Worm (Caenorhabditis elegans) whole organism, L1 larva: ENCODE measurements around the gene F45D3.1.

Source experiments
- C16A3.4 ChIP-seq: fragments of 150-350 bp; optimal IDR thresholded peaks from 2 replicates; lab custom pipeline; 2014; ENCODE audit warnings: missing biosample characterization, missing genetic modification characterization
- C34B4.2 ChIP-seq: sonication (generic microtip); optimal IDR thresholded peaks from 2 replicates; lab custom pipeline; 2017; ENCODE audit warnings: mild to moderate bottlenecking, missing genetic modification characterization, missing compliant biosample characterization
- F16B12.6 ChIP-seq: fragments of 150-350 bp; optimal IDR thresholded peaks from 2 replicates; lab custom pipeline; 2014; ENCODE audit warnings: missing biosample characterization, missing genetic modification characterization
- Y116A8C.19 ChIP-seq: sonication (generic microtip); optimal IDR thresholded peaks from 2 replicates; lab custom pipeline; 2016; ENCODE audit warnings: missing compliant biosample characterization, missing genetic modification characterization, borderline replicate concordance
- aha-1 ChIP-seq: fragments of 150-350 bp; optimal IDR thresholded peaks from 2 replicates; lab custom pipeline; 2014; ENCODE audit warnings: missing biosample characterization, missing genetic modification characterization
- blmp-1 ChIP-seq: fragments of 150-350 bp; optimal IDR thresholded peaks from 2 replicates; lab custom pipeline; 2014; ENCODE audit warnings: missing biosample characterization, missing genetic modification characterization
- ceh-82 ChIP-seq, 3 experiments: fragments of 150-350 bp in 1 of 3; sonication (generic microtip) in 2 of 3; optimal IDR thresholded peaks; 2 replicates each; lab custom pipeline; 2014 to 2017; ENCODE audit warnings: missing biosample characterization in 3 of 3, missing genetic modification characterization in 3 of 3
- ceh-88 ChIP-seq: fragments of 200-800 bp; sonication (Bioruptor generic); IDR thresholded peaks from 2 replicates; pipeline ENCODE4 v1.3.6; 2022; ENCODE audit warnings: missing genetic modification characterization, missing compliant biosample characterization
- ces-1 ChIP-seq: fragments of 150-350 bp; optimal IDR thresholded peaks from 2 replicates; lab custom pipeline; 2014; ENCODE audit warnings: missing biosample characterization, missing genetic modification reagents, missing genetic modification characterization
- dpl-1 ChIP-seq, 3 experiments: fragments of 150-350 bp in 2 of 3; sonication (generic microtip) in 1 of 3; optimal IDR thresholded peaks; 2 replicates each; lab custom pipeline; 2014 to 2017; ENCODE audit warnings: missing biosample characterization in 3 of 3, missing genetic modification characterization in 3 of 3, missing genetic modification reagents in 3 of 3
- dsc-1 ChIP-seq: sonication (generic microtip); optimal IDR thresholded peaks from 2 replicates; lab custom pipeline; 2016; ENCODE audit warnings: mild to moderate bottlenecking, missing genetic modification characterization, missing compliant biosample characterization
- efl-3 ChIP-seq: fragments of 200-800 bp; sonication (Bioruptor generic); optimal IDR thresholded peaks from 2 replicates; lab custom pipeline; 2018; ENCODE audit warnings: mild to moderate bottlenecking, missing genetic modification characterization, missing compliant biosample characterization
- egl-13 ChIP-seq: sonication (generic microtip); optimal IDR thresholded peaks from 2 replicates; lab custom pipeline; 2016; ENCODE audit warnings: missing genotype, missing genetic modification reagents, missing genetic modification characterization, missing compliant biosample characterization
- elt-3 ChIP-seq, 6 experiments: fragments of 150-350 bp in 1 of 6; sonication (generic microtip); optimal IDR thresholded peaks; 2 replicates each; lab custom pipeline; 2017 to 2018; ENCODE audit warnings: missing biosample characterization in 6 of 6, missing genetic modification characterization in 6 of 6, inconsistent platforms in 1 of 6
- fkh-10 ChIP-seq: sonication (generic microtip); optimal IDR thresholded peaks from 2 replicates; lab custom pipeline; 2017; ENCODE audit warnings: missing biosample characterization, missing genetic modification reagents, missing genetic modification characterization
- fkh-4 ChIP-seq: sonication (generic microtip); optimal IDR thresholded peaks from 2 replicates; lab custom pipeline; 2016; ENCODE audit warnings: missing compliant biosample characterization, missing genetic modification characterization, borderline replicate concordance
- fkh-8 ChIP-seq: sonication (generic microtip); optimal IDR thresholded peaks from 2 replicates; lab custom pipeline; 2016; ENCODE audit warnings: mild to moderate bottlenecking, missing genetic modification characterization, missing compliant biosample characterization
- grh-1 ChIP-seq: fragments of 200-800 bp; sonication (Bioruptor generic); IDR thresholded peaks from 2 replicates; pipeline ENCODE4 v1.3.6; 2022; ENCODE audit warnings: missing genetic modification reagents, missing genetic modification characterization, missing compliant biosample characterization
- hlh-4 ChIP-seq: sonication (generic microtip); optimal IDR thresholded peaks from 2 replicates; lab custom pipeline; 2016; ENCODE audit warnings: mild to moderate bottlenecking, missing genetic modification characterization, missing compliant biosample characterization
- hpl-2 ChIP-seq: fragments of 150-350 bp; optimal IDR thresholded peaks from 2 replicates; lab custom pipeline; 2014; ENCODE audit warnings: missing biosample characterization, missing genetic modification reagents, missing genetic modification characterization
- isw-1 ChIP-seq: fragments of 200-800 bp; sonication (Bioruptor generic); IDR thresholded peaks from 2 replicates; pipeline ENCODE4 v1.3.6; 2022; ENCODE audit warnings: missing genetic modification characterization, missing compliant biosample characterization
- jun-1 ChIP-seq: fragments of 150-350 bp; optimal IDR thresholded peaks from 2 replicates; lab custom pipeline; 2014; ENCODE audit warnings: missing biosample characterization, missing genetic modification reagents, missing genetic modification characterization
- lin-13 ChIP-seq: fragments of 150-350 bp; optimal IDR thresholded peaks from 2 replicates; lab custom pipeline; 2014; ENCODE audit warnings: missing biosample characterization, missing genetic modification reagents, missing genetic modification characterization
- lin-14 ChIP-seq: fragments of 200-800 bp; sonication (Bioruptor generic); optimal IDR thresholded peaks from 2 replicates; lab custom pipeline; 2018; ENCODE audit warnings: mild to moderate bottlenecking, missing genetic modification characterization, moderate library complexity, missing compliant biosample characterization
- lin-15B ChIP-seq: fragments of 150-350 bp; sonication (generic microtip); optimal IDR thresholded peaks from 3 replicates; lab custom pipeline; 2014; ENCODE audit warnings: missing biosample characterization, missing genetic modification characterization
- lin-35 ChIP-seq, 2 experiments: fragments of 150-350 bp; optimal IDR thresholded peaks; 2 replicates each; lab custom pipeline; 2014; ENCODE audit warnings: missing biosample characterization in 2 of 2, missing genetic modification characterization in 2 of 2, missing genetic modification reagents in 2 of 2
- lin-39 ChIP-seq: fragments of 150-350 bp; optimal IDR thresholded peaks from 2 replicates; lab custom pipeline; 2014; ENCODE audit warnings: missing biosample characterization, missing genetic modification reagents, missing genetic modification characterization
- lir-3 ChIP-seq: sonication (generic microtip); optimal IDR thresholded peaks from 2 replicates; lab custom pipeline; 2016; ENCODE audit warnings: mild to moderate bottlenecking, missing genetic modification characterization, moderate library complexity, missing compliant biosample characterization; ENCODE audit not compliant: poor library complexity
- lsy-2 ChIP-seq, 2 experiments: fragments of 150-350 bp; optimal IDR thresholded peaks; 2 replicates each; lab custom pipeline; 2014; ENCODE audit warnings: missing biosample characterization in 2 of 2, missing genetic modification characterization in 2 of 2
- mab-9 ChIP-seq: fragments of 200-800 bp; sonication (Bioruptor generic); IDR thresholded peaks from 2 replicates; pipeline ENCODE4 v1.3.6; 2022; ENCODE audit warnings: missing genetic modification reagents, missing genetic modification characterization, missing compliant biosample characterization
- nhr-11 ChIP-seq: fragments of 150-350 bp; optimal IDR thresholded peaks from 2 replicates; lab custom pipeline; 2014; ENCODE audit warnings: missing biosample characterization, missing genetic modification characterization
- nhr-12 ChIP-seq: sonication (generic microtip); optimal IDR thresholded peaks from 2 replicates; lab custom pipeline; 2017; ENCODE audit warnings: missing biosample characterization, missing genetic modification characterization
- nhr-19 ChIP-seq: fragments of 200-800 bp; sonication (Bioruptor generic); conservative IDR thresholded peaks from 2 replicates; pipeline ENCODE4 v1.3.6; 2022; ENCODE audit warnings: missing genetic modification characterization, missing compliant biosample characterization
- nhr-20 ChIP-seq: sonication (generic microtip); optimal IDR thresholded peaks from 2 replicates; lab custom pipeline; 2016; ENCODE audit warnings: mild to moderate bottlenecking, missing genetic modification characterization, missing compliant biosample characterization
- nhr-28 ChIP-seq: fragments of 150-350 bp; optimal IDR thresholded peaks from 2 replicates; lab custom pipeline; 2014; ENCODE audit warnings: missing biosample characterization, missing genetic modification characterization
- nhr-71 ChIP-seq: sonication (generic microtip); optimal IDR thresholded peaks from 2 replicates; lab custom pipeline; 2016; ENCODE audit warnings: mild to moderate bottlenecking, missing genetic modification characterization, moderate library complexity, missing compliant biosample characterization
- nhr-84 ChIP-seq: sonication (generic microtip); optimal IDR thresholded peaks from 2 replicates; lab custom pipeline; 2017; ENCODE audit warnings: missing biosample characterization, missing genetic modification characterization
- nhr-85 ChIP-seq: sonication (generic microtip); peaks from one replicate; lab custom pipeline; 2016; ENCODE audit warnings: missing genetic modification characterization, inconsistent platforms, missing compliant biosample characterization
- nhr-90 ChIP-seq: sonication (generic microtip); optimal IDR thresholded peaks from 2 replicates; lab custom pipeline; 2016; ENCODE audit warnings: mild to moderate bottlenecking, missing genetic modification characterization, missing compliant biosample characterization; ENCODE audit not compliant: poor library complexity
- pqm-1 ChIP-seq: sonication (generic microtip); optimal IDR thresholded peaks from 3 replicates; lab custom pipeline; 2017; ENCODE audit warnings: missing biosample characterization, missing genetic modification characterization
- skn-1 ChIP-seq: fragments of 150-350 bp; optimal IDR thresholded peaks from 2 replicates; lab custom pipeline; 2014; ENCODE audit warnings: missing biosample characterization, missing genetic modification characterization
- snpc-4 ChIP-seq: fragments of 150-350 bp; optimal IDR thresholded peaks from 2 replicates; lab custom pipeline; 2014; ENCODE audit warnings: missing biosample characterization, missing genetic modification characterization
- sox-4 ChIP-seq: sonication (generic microtip); optimal IDR thresholded peaks from 2 replicates; lab custom pipeline; 2016; ENCODE audit warnings: missing genetic modification characterization, missing compliant biosample characterization
- swsn-7 ChIP-seq: sonication (generic microtip); optimal IDR thresholded peaks from 2 replicates; lab custom pipeline; 2016; ENCODE audit warnings: missing genetic modification characterization, missing compliant biosample characterization
- tbx-2 ChIP-seq: sonication (generic microtip); optimal IDR thresholded peaks from 2 replicates; lab custom pipeline; 2016; ENCODE audit warnings: missing genetic modification characterization, missing compliant biosample characterization
- unc-130 ChIP-seq: fragments of 150-350 bp; optimal IDR thresholded peaks from 2 replicates; lab custom pipeline; 2017; ENCODE audit warnings: missing biosample characterization, missing genetic modification characterization, inconsistent platforms
- unc-30 ChIP-seq: sonication (generic microtip); optimal IDR thresholded peaks from 2 replicates; lab custom pipeline; 2017; ENCODE audit warnings: missing biosample characterization, missing genetic modification characterization
- unc-62 ChIP-seq: fragments of 150-350 bp; optimal IDR thresholded peaks from 2 replicates; lab custom pipeline; 2014; ENCODE audit warnings: missing biosample characterization, missing genetic modification reagents, missing genetic modification characterization
- unc-98 ChIP-seq: fragments of 200-800 bp; sonication (Bioruptor generic); IDR thresholded peaks from 2 replicates; pipeline ENCODE4 v1.3.6; 2022; ENCODE audit warnings: missing genetic modification characterization, missing compliant biosample characterization
- vab-15 ChIP-seq: sonication (generic microtip); optimal IDR thresholded peaks from 2 replicates; lab custom pipeline; 2017; ENCODE audit warnings: missing genotype, mild to moderate bottlenecking, missing genetic modification characterization, missing compliant biosample characterization
- xbp-1 ChIP-seq: sonication (generic microtip); optimal IDR thresholded peaks from 2 replicates; lab custom pipeline; 2016; ENCODE audit warnings: missing genetic modification characterization, missing compliant biosample characterization
- zag-1 ChIP-seq: fragments of 150-350 bp; optimal IDR thresholded peaks from 2 replicates; lab custom pipeline; 2014; ENCODE audit warnings: missing biosample characterization, missing genetic modification characterization
- zip-4 ChIP-seq: fragments of 200-800 bp; sonication (Bioruptor generic); optimal IDR thresholded peaks from 2 replicates; lab custom pipeline; 2018; ENCODE audit warnings: mild to moderate bottlenecking, missing genetic modification characterization, moderate library complexity, missing compliant biosample characterization

F45D3.1 gene

DNA sequence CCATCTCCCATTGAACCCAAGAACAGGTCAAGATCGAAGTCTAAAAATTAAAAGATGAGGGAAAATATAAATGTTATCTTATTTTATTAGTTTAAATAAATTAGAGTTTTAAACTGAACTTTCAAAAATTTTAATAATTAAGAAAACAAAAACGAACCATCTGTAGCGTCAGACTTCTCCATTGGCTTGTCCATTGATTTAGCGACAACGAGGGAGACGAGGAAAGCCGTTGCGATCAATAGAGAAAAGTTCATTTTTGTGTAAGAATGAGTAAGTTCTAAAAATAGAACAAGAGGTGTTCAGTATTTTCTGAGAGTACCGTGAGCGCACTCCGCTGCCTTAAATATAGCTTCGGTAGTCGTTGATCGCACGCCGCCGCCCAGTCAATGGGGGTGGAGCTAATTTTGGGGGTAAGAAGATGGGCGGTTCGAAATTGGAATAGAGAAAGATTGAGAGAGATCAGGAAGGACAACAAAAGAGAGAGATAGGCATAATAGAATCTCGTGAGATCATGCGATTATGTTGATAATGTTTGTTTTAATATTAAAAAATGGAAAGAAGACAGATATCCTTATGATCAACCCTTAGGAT, 23.3 kb downstream of the F45D3.1 start, which contains the start of gene F45D3.3:
Gene F45D3.3 (minus strand): TSS at position 350 of the 591 bp plus-strand sequence.
- no peak for TF ChIP-seq unc-62 (GFP tag; lab: Kevin White, UChicago)
- TF ChIP-seq lin-35 (GFP tag; optimal IDR thresholded peaks at IDR 0.05; lab: Kevin White, UChicago): peak in 1 of 2 experiments; percentile 18
- TF ChIP-seq C34B4.2 (tag; lab: Kevin White, UChicago): no peak
- peak; percentile 60 for TF ChIP-seq nhr-20 (tag; lab: Kevin White, UChicago)
- no peak for TF ChIP-seq hpl-2 (GFP tag; lab: Kevin White, UChicago)
- TF ChIP-seq unc-98 (GFP tag; lab: Robert Waterston, UW): no peak
- no peak for TF ChIP-seq zag-1
- peak; percentile 18 for TF ChIP-seq dsc-1 (tag; lab: Kevin White, UChicago)
- TF ChIP-seq nhr-84 (tag; lab: Kevin White, UChicago): no peak
- no peak for TF ChIP-seq sox-4 (tag; lab: Kevin White, UChicago)
- TF ChIP-seq Y116A8C.19: no peak
- no peak for TF ChIP-seq fkh-4 (tag; lab: Kevin White, UChicago)
- peak in 3 of 6 experiments; percentile 1 to 32 (median 8) for TF ChIP-seq elt-3 (tag; optimal IDR thresholded peaks at IDR 0.05; lab: Kevin White, UChicago)
- TF ChIP-seq nhr-11 (tag; lab: Kevin White, UChicago): no peak
- peak in 1 of 2 experiments; percentile 38 for TF ChIP-seq lsy-2 (tag; optimal IDR thresholded peaks at IDR 0.05; lab: Kevin White, UChicago)
- no peak for TF ChIP-seq C16A3.4 (tag; lab: Kevin White, UChicago)
- no peak for TF ChIP-seq ceh-88 (GFP tag; lab: Robert Waterston, UW)
- TF ChIP-seq snpc-4 (tag; lab: Kevin White, UChicago): no peak
- peak; percentile 42 for TF ChIP-seq tbx-2
- TF ChIP-seq lin-39: no peak
- no peak for TF ChIP-seq skn-1 (tag; lab: Kevin White, UChicago)
- TF ChIP-seq ces-1: no peak
- no peak for TF ChIP-seq efl-3
- TF ChIP-seq blmp-1: peak; percentile 65
- no peak for TF ChIP-seq swsn-7
- TF ChIP-seq vab-15 (tag; lab: Kevin White, UChicago): no peak
- TF ChIP-seq unc-130 (tag; lab: Kevin White, UChicago): no peak
- no peak for TF ChIP-seq unc-30
- no peak for TF ChIP-seq xbp-1
- TF ChIP-seq lin-14 (GFP tag; lab: Kevin White, UChicago): peak; percentile 46
- peak; percentile 46 for TF ChIP-seq nhr-85 (tag; lab: Kevin White, UChicago)
- no peak for TF ChIP-seq isw-1 (GFP tag; lab: Robert Waterston, UW)
- TF ChIP-seq nhr-71: peak; percentile 54
- TF ChIP-seq hlh-4: no peak
- no peak for TF ChIP-seq aha-1
- no peak for TF ChIP-seq fkh-10 (GFP tag; lab: Kevin White, UChicago)
- TF ChIP-seq jun-1: no peak
- no peak for TF ChIP-seq grh-1 (GFP tag; lab: Robert Waterston, UW)
- no peak for TF ChIP-seq pqm-1
- TF ChIP-seq lir-3 (tag; lab: Kevin White, UChicago): no peak
- TF ChIP-seq lin-15B: no peak
- no peak for TF ChIP-seq zip-4 (GFP tag; lab: Kevin White, UChicago)
- TF ChIP-seq ceh-82 (tag; optimal IDR thresholded peaks at IDR 0.05; lab: Kevin White, UChicago): no peak
- no peak for TF ChIP-seq mab-9 (GFP tag; lab: Robert Waterston, UW)
- peak; percentile 34 for TF ChIP-seq nhr-90 (tag; lab: Kevin White, UChicago)
- peak; percentile 25 for TF ChIP-seq nhr-19
- TF ChIP-seq nhr-12 (tag; lab: Kevin White, UChicago): no peak
- no peak for TF ChIP-seq lin-13 (GFP tag; lab: Kevin White, UChicago)
- no peak for TF ChIP-seq dpl-1 (GFP tag; optimal IDR thresholded peaks at IDR 0.05; lab: Kevin White, UChicago)
- no peak for TF ChIP-seq fkh-8 (tag; lab: Kevin White, UChicago)
- TF ChIP-seq F16B12.6: no peak
- TF ChIP-seq egl-13 (tag; lab: Kevin White, UChicago): no peak
- no peak for TF ChIP-seq nhr-28 (tag; lab: Kevin White, UChicago)
